Fruit fly (Drosophila melanogaster) whole organism, embryonic: ENCODE measurements around the gene TTLL6B.

ENCODE experiments used
- CG4820 ChIP-seq: fragments of 200-800 bp; sonication (Bioruptor generic); optimal IDR thresholded peaks from 3 replicates; lab custom pipeline; 2016; ENCODE audit warnings: missing biosample characterization, missing genetic modification characterization
- H2.0 ChIP-seq: fragments of 200-800 bp; sonication (Bioruptor generic); IDR thresholded peaks from 2 replicates; pipeline ENCODE4 v1.3.6; 2022; ENCODE audit warnings: missing biosample characterization, missing genetic modification characterization
- Max ChIP-seq: fragments of 200-800 bp; sonication (Bioruptor generic); optimal IDR thresholded peaks from 2 replicates; lab custom pipeline; 2016; ENCODE audit warnings: missing biosample characterization, mild to moderate bottlenecking, missing genetic modification characterization
- az2 ChIP-seq: fragments of 200-800 bp; sonication (Bioruptor generic); optimal IDR thresholded peaks from 3 replicates; lab custom pipeline; 2016; ENCODE audit warnings: missing biosample characterization, missing genetic modification characterization
- cwo ChIP-seq: fragments of 200-800 bp; sonication (Bioruptor generic); optimal IDR thresholded peaks from 3 replicates; lab custom pipeline; 2017; ENCODE audit warnings: missing biosample characterization, missing genetic modification characterization, mild to moderate bottlenecking, moderate library complexity, missing genetic modification reagents
- disco-r ChIP-seq: fragments of 200-800 bp; sonication (Bioruptor generic); optimal IDR thresholded peaks from 2 replicates; lab custom pipeline; 2016; ENCODE audit warnings: missing biosample characterization, missing genetic modification characterization
- fd96Cb ChIP-seq: fragments of 200-800 bp; sonication (Bioruptor generic); optimal IDR thresholded peaks from 2 replicates; lab custom pipeline; 2018; ENCODE audit warnings: missing biosample characterization, mild to moderate bottlenecking, missing genetic modification characterization, moderate library complexity
- fu2 ChIP-seq: fragments of 200-800 bp; sonication (Bioruptor generic); optimal IDR thresholded peaks from 2 replicates; lab custom pipeline; 2016; ENCODE audit warnings: missing biosample characterization, missing genetic modification characterization
- kay ChIP-seq: fragments of 200-800 bp; sonication (Bioruptor generic); optimal IDR thresholded peaks from 2 replicates; lab custom pipeline; 2016; ENCODE audit warnings: missing biosample characterization, missing genetic modification characterization
- luna ChIP-seq: fragments of 200-800 bp; sonication (Bioruptor generic); optimal IDR thresholded peaks from 2 replicates; lab custom pipeline; 2016; ENCODE audit warnings: missing biosample characterization, missing genetic modification characterization
- sim ChIP-seq: fragments of 200-800 bp; sonication (Bioruptor generic); IDR thresholded peaks from 2 replicates; pipeline ENCODE4 v1.3.6; 2022; ENCODE audit warnings: missing biosample characterization, missing genetic modification characterization
- wor ChIP-seq: fragments of 200-800 bp; sonication (Bioruptor generic); IDR thresholded peaks from 2 replicates; pipeline ENCODE4 v1.3.6; 2022; ENCODE audit warnings: missing biosample characterization, missing genetic modification characterization

- no peak for TF ChIP-seq disco-r (GFP tag; lab: Kevin White, UChicago)
- no peak for TF ChIP-seq fu2
- TF ChIP-seq sim (GFP tag; lab: Robert Waterston, UW), result no peak
- TF ChIP-seq fd96Cb, result no peak
- TF ChIP-seq az2 (GFP tag; lab: Kevin White, UChicago), result no peak
- TF ChIP-seq luna (GFP tag; lab: Kevin White, UChicago), result no peak
- no peak for TF ChIP-seq kay
- no peak for TF ChIP-seq CG4820 (GFP tag; lab: Kevin White, UChicago)
- no peak for TF ChIP-seq cwo (GFP tag; lab: Kevin White, UChicago)
- no peak for TF ChIP-seq H2.0 (GFP tag; lab: Robert Waterston, UW)
- no peak for TF ChIP-seq Max (GFP tag; lab: Kevin White, UChicago)
- no peak for TF ChIP-seq wor (GFP tag; lab: Robert Waterston, UW)
Observed at dm6 chr3R:27279478-27279877, 28.7 kb upstream of the TTLL6B start.
